Worm (Caenorhabditis elegans): ENCODE measurements around the gene str-116.

DNA sequence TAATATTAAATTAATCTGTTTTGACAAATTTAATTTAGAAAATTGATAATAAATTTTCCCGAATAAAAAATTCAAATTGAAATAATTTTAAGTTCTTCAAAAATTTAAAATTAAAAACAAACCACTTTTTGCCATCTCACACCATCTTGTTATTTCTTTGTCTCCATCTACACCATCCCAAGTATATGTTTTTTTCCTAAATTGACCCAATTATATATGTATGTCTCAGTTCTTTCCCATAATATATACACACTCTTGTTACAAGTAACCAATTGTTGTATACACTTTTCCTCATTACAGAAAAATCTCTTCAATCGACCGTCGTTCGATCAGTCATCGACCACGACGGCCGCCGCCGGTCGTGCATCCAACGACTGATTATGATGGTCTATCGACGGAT, 15.5 kb downstream of the str-116 start, which contains the start of gene gly-20:
- TF ChIP-seq ref-1 (GFP tag; conservative IDR thresholded peaks at IDR 0.05) (no peak), ztf-23 (GFP tag; IDR thresholded peaks at IDR 0.05) (no peak), flt-1 (GFP tag; IDR thresholded peaks at IDR 0.05) (no peak), med-1 (GFP tag; optimal IDR thresholded peaks at IDR 0.05; ENCODE audit: insufficient read depth) (no peak), cog-1 (tag; optimal IDR thresholded peaks at IDR 0.05) (no peak), klf-2 (GFP tag; conservative IDR thresholded peaks at IDR 0.05) (no peak), T22C8.4 (GFP tag; IDR thresholded peaks at IDR 0.05) (no peak)
